Worm (Caenorhabditis elegans): ENCODE results near the gene rab-39.

Gene rab-39

ce11 chrII:9283668-9284357 lies 38.9 kb downstream of the rab-39 start:
- TF ChIP-seq ceh-83 (GFP tag; optimal IDR thresholded peaks at IDR 0.05) (no peak), hlh-1 (tag; optimal IDR thresholded peaks at IDR 0.05) (peak; percentile 85), unc-62 (GFP tag; optimal IDR thresholded peaks at IDR 0.05) (peak; percentile 83), ces-1 (GFP tag; optimal IDR thresholded peaks at IDR 0.05) (peak; percentile 34)

- TF ChIP-seq elt-1 (tag; optimal IDR thresholded peaks at IDR 0.05; ENCODE audit: borderline replicate concordance, insufficient read depth): no peak
- no peak for TF ChIP-seq sem-2 (GFP tag; optimal IDR thresholded peaks at IDR 0.05)
- TF ChIP-seq nhr-237 (tag; optimal IDR thresholded peaks at IDR 0.05): peak; percentile 85
- peak; percentile 58 for TF ChIP-seq ham-2 (GFP tag; optimal IDR thresholded peaks at IDR 0.05)
- TF ChIP-seq pha-4 (tag; optimal IDR thresholded peaks at IDR 0.05): peak; percentile 91
- no peak for TF ChIP-seq ceh-83 (GFP tag; optimal IDR thresholded peaks at IDR 0.05)
- no peak for TF ChIP-seq bed-3 (GFP tag; optimal IDR thresholded peaks at IDR 0.05)
- peak; percentile 20 for TF ChIP-seq ztf-11 (tag; optimal IDR thresholded peaks at IDR 0.05)
- TF ChIP-seq mab-5 (tag; optimal IDR thresholded peaks at IDR 0.05): no peak
- peak; percentile 82 for TF ChIP-seq lsy-2 (tag; optimal IDR thresholded peaks at IDR 0.05)
- peak; percentile 75 for TF ChIP-seq ceh-39 (tag; optimal IDR thresholded peaks at IDR 0.05)
- TF ChIP-seq ces-1 (GFP tag; optimal IDR thresholded peaks at IDR 0.05): peak; percentile 87
- TF ChIP-seq cnd-1 (tag; optimal IDR thresholded peaks at IDR 0.05): peak; percentile 50
- TF ChIP-seq tbx-8 (GFP tag; optimal IDR thresholded peaks at IDR 0.05): no peak
- peak; percentile 77 for TF ChIP-seq unc-62 (GFP tag; optimal IDR thresholded peaks at IDR 0.05)
- TF ChIP-seq flh-1 (GFP tag; optimal IDR thresholded peaks at IDR 0.05): no peak
- no peak for TF ChIP-seq M03D4.4 (tag; optimal IDR thresholded peaks at IDR 0.05)
- TF ChIP-seq elt-3 (tag; optimal IDR thresholded peaks at IDR 0.05): peak; percentile 2
- no peak for TF ChIP-seq nhr-28 (tag; optimal IDR thresholded peaks at IDR 0.05)
- peak; percentile 53 for TF ChIP-seq nhr-2 (tag; optimal IDR thresholded peaks at IDR 0.05)
- TF ChIP-seq drap-1 (GFP tag; optimal IDR thresholded peaks at IDR 0.05): peak; percentile 65
- peak; percentile 78 for TF ChIP-seq mls-2 (tag; optimal IDR thresholded peaks at IDR 0.05)
- TF ChIP-seq snpc-4 (tag; optimal IDR thresholded peaks at IDR 0.05): no peak
- peak; percentile 67 for TF ChIP-seq unc-120 (tag; optimal IDR thresholded peaks at IDR 0.05; ENCODE audit: poor library complexity, severe bottlenecking)
- no peak for TF ChIP-seq blmp-1 (tag; optimal IDR thresholded peaks at IDR 0.05)
- TF ChIP-seq nhr-76 (tag; optimal IDR thresholded peaks at IDR 0.05): no peak
- TF ChIP-seq lin-32 (GFP tag; optimal IDR thresholded peaks at IDR 0.05): no peak
- no peak for TF ChIP-seq unc-39 (tag; optimal IDR thresholded peaks at IDR 0.05)
- TF ChIP-seq zip-8 (tag; optimal IDR thresholded peaks at IDR 0.05): no peak
- peak; percentile 21 for TF ChIP-seq lin-13 (tag; optimal IDR thresholded peaks at IDR 0.05)
- no peak for TF ChIP-seq nhr-12 (tag; optimal IDR thresholded peaks at IDR 0.05)
- TF ChIP-seq ceh-43 (GFP tag; optimal IDR thresholded peaks at IDR 0.05): no peak
- peak; percentile 53 for TF ChIP-seq sptf-1 (tag; optimal IDR thresholded peaks at IDR 0.05)
- peak; percentile 78 for TF ChIP-seq hlh-1 (tag; optimal IDR thresholded peaks at IDR 0.05)
- peak; percentile 75 for TF ChIP-seq mep-1 (tag; optimal IDR thresholded peaks at IDR 0.05)
These were observed 39.9 kb downstream of the rab-39 start for ce11 chrII:9282787-9283186.

- TF ChIP-seq unc-39 (tag; optimal IDR thresholded peaks at IDR 0.05): no peak
- TF ChIP-seq ceh-43 (GFP tag; optimal IDR thresholded peaks at IDR 0.05): no peak
- no peak for TF ChIP-seq mab-5 (tag; optimal IDR thresholded peaks at IDR 0.05)
- no peak for TF ChIP-seq unc-120 (tag; optimal IDR thresholded peaks at IDR 0.05; ENCODE audit: poor library complexity, severe bottlenecking)
- no peak for TF ChIP-seq lin-13 (tag; optimal IDR thresholded peaks at IDR 0.05)
- no peak for TF ChIP-seq ceh-39 (tag; optimal IDR thresholded peaks at IDR 0.05)
- no peak for TF ChIP-seq elt-1 (tag; optimal IDR thresholded peaks at IDR 0.05; ENCODE audit: borderline replicate concordance, insufficient read depth)
- TF ChIP-seq flh-1 (GFP tag; optimal IDR thresholded peaks at IDR 0.05): no peak
- no peak for TF ChIP-seq ham-2 (GFP tag; optimal IDR thresholded peaks at IDR 0.05)
- no peak for TF ChIP-seq nhr-2 (tag; optimal IDR thresholded peaks at IDR 0.05)
- no peak for TF ChIP-seq lin-32 (GFP tag; optimal IDR thresholded peaks at IDR 0.05)
- TF ChIP-seq mep-1 (tag; optimal IDR thresholded peaks at IDR 0.05): no peak
- no peak for TF ChIP-seq sem-2 (GFP tag; optimal IDR thresholded peaks at IDR 0.05)
- no peak for TF ChIP-seq ceh-83 (GFP tag; optimal IDR thresholded peaks at IDR 0.05)
These were observed 40.7 kb downstream of the rab-39 start for ce11 chrII:9282065-9282464.
